Worm (Caenorhabditis elegans): ENCODE results near the gene F22B7.9.

DNA sequence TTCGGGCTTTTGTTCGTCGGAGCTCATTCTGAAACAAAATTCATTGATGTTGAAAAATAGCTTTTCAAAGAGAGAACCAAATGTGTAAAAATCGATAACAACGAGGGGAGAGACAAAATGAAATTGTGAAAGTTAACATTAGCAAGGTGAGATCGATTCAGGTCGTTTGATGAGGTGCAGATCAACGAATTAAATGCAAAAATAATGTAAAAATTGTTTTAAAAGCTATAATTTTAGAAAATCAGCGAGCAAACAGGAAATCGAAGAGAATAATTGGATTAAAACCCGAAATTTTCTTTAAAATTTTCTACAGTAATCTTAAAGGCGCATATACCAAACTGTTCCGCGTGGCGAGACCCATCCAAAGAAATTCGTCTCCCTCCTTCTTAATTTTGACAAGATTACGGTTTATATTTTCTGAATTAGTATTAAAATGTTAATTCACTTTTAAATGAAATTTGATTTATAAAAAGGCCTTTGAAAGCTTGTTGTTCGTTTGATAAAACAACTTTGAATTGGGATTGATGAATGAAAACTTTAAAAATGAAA lies 35.2 kb downstream of the F22B7.9 start, which contains the start of gene C13G5.2:
- no peak for TF ChIP-seq nhr-6 (tag; optimal IDR thresholded peaks at IDR 0.05)
- no peak for TF ChIP-seq pha-4 (GFP tag; IDR thresholded peaks at IDR 0.05)
- no peak for TF ChIP-seq pha-4 (tag; optimal IDR thresholded peaks at IDR 0.05)
- TF ChIP-seq unc-62 (GFP tag; optimal IDR thresholded peaks at IDR 0.05 in 1 of 2): no peak
- TF ChIP-seq unc-62 (tag; optimal IDR thresholded peaks at IDR 0.05): no peak
- no peak for TF ChIP-seq nhr-76 (tag; optimal IDR thresholded peaks at IDR 0.05)

Data from whole organism, L4 larva.